Fruit fly (Drosophila melanogaster) whole organism, embryonic: ENCODE results near the gene CG34436.

Experiments
- Antp ChIP-seq: fragments of 200-800 bp; sonication (Bioruptor generic); optimal IDR thresholded peaks from 3 replicates; lab custom pipeline; 2016; ENCODE audit warnings: missing biosample characterization, missing genetic modification characterization
- Asciz ChIP-seq: fragments of 200-800 bp; sonication (Bioruptor generic); optimal IDR thresholded peaks from 2 replicates; lab custom pipeline; 2017; ENCODE audit warnings: missing biosample characterization, mild to moderate bottlenecking, missing genetic modification characterization, missing genetic modification reagents
- Atf6 ChIP-seq: fragments of 200-800 bp; sonication (Bioruptor generic); IDR thresholded peaks from 2 replicates; pipeline ENCODE4 v1.3.6; 2022; ENCODE audit warnings: missing biosample characterization, missing genetic modification characterization
- Bteb2 ChIP-seq: fragments of 200-800 bp; sonication (Bioruptor generic); optimal IDR thresholded peaks from 2 replicates; lab custom pipeline; 2016; ENCODE audit warnings: missing biosample characterization, missing genetic modification characterization
- CG10543 ChIP-seq: fragments of 200-800 bp; sonication (Bioruptor generic); optimal IDR thresholded peaks from 3 replicates; lab custom pipeline; 2017; ENCODE audit warnings: missing biosample characterization, mild to moderate bottlenecking, missing genetic modification characterization, moderate library complexity
- CG11560 ChIP-seq: fragments of 200-800 bp; sonication (Bioruptor generic); IDR thresholded peaks from 3 replicates; pipeline ENCODE4 v1.3.6; 2022; ENCODE audit warnings: missing biosample characterization, missing genetic modification characterization
- CG13424 ChIP-seq: fragments of 200-800 bp; sonication (Bioruptor generic); optimal IDR thresholded peaks from 2 replicates; lab custom pipeline; 2019; ENCODE audit warnings: missing biosample characterization, mild to moderate bottlenecking, missing genetic modification characterization, moderate library complexity
- CG14710 ChIP-seq: fragments of 200-800 bp; sonication (Bioruptor generic); optimal IDR thresholded peaks from 3 replicates; lab custom pipeline; 2019; ENCODE audit warnings: missing biosample characterization, mild to moderate bottlenecking, missing genetic modification characterization, moderate library complexity
- CG14965 ChIP-seq: fragments of 200-800 bp; sonication (Bioruptor generic); optimal IDR thresholded peaks from 2 replicates; lab custom pipeline; 2016; ENCODE audit warnings: missing biosample characterization, missing genetic modification characterization, borderline replicate concordance
- CG15011 ChIP-seq: fragments of 200-800 bp; sonication (Bioruptor generic); optimal IDR thresholded peaks from 3 replicates; lab custom pipeline; 2018; ENCODE audit warnings: missing biosample characterization, mild to moderate bottlenecking, missing genetic modification characterization
- CG15514 ChIP-seq: fragments of 200-800 bp; sonication (Bioruptor generic); optimal IDR thresholded peaks from 3 replicates; lab custom pipeline; 2017; ENCODE audit warnings: missing biosample characterization, missing genetic modification characterization, mild to moderate bottlenecking, moderate library complexity, missing genetic modification reagents
- CG1603 ChIP-seq: fragments of 200-800 bp; sonication (Bioruptor generic); optimal IDR thresholded peaks from 2 replicates; lab custom pipeline; 2019; ENCODE audit warnings: missing biosample characterization, mild to moderate bottlenecking, missing genetic modification characterization, moderate library complexity
- CG17361 ChIP-seq: fragments of 200-800 bp; sonication (Bioruptor generic); IDR thresholded peaks from 3 replicates; pipeline ENCODE4 v1.3.6; 2022; ENCODE audit warnings: missing biosample characterization, missing genetic modification characterization
- CG17802 ChIP-seq: fragments of 200-800 bp; sonication (Bioruptor generic); optimal IDR thresholded peaks from 2 replicates; lab custom pipeline; 2018; ENCODE audit warnings: missing biosample characterization, mild to moderate bottlenecking, missing genetic modification characterization, moderate library complexity
- CG2120 ChIP-seq: fragments of 200-800 bp; sonication (Bioruptor generic); optimal IDR thresholded peaks from 3 replicates; lab custom pipeline; 2016; ENCODE audit warnings: missing biosample characterization, missing genetic modification characterization
- CG30020 ChIP-seq: fragments of 200-800 bp; optimal IDR thresholded peaks from 2 replicates; lab custom pipeline; 2019; ENCODE audit warnings: missing biosample characterization, mild to moderate bottlenecking, missing genetic modification characterization, moderate library complexity
- CG30431 ChIP-seq: fragments of 200-800 bp; sonication (Bioruptor generic); optimal IDR thresholded peaks from 2 replicates; lab custom pipeline; 2017; ENCODE audit warnings: missing biosample characterization, missing genetic modification characterization
- CG32532 ChIP-seq: fragments of 200-800 bp; sonication (Bioruptor generic); IDR thresholded peaks from 2 replicates; pipeline ENCODE4 v1.3.6; 2022; ENCODE audit warnings: missing biosample characterization, missing genetic modification characterization
- CG3726 ChIP-seq: fragments of 200-800 bp; sonication (Bioruptor generic); IDR thresholded peaks from 3 replicates; pipeline ENCODE4, ENCODE4 v1.3.6; 2022; ENCODE audit warnings: missing biosample characterization, missing genetic modification characterization
- CG4854 ChIP-seq: fragments of 200-800 bp; sonication (Bioruptor generic); optimal IDR thresholded peaks from 2 replicates; lab custom pipeline; 2016; ENCODE audit warnings: missing biosample characterization, missing genetic modification characterization, inconsistent platforms
- CG7786 ChIP-seq: fragments of 200-800 bp; sonication (Bioruptor generic); optimal IDR thresholded peaks from 2 replicates; lab custom pipeline; 2016; ENCODE audit warnings: missing biosample characterization, missing genetic modification characterization
- CG7987 ChIP-seq: fragments of 200-800 bp; sonication (Bioruptor generic); optimal IDR thresholded peaks from 2 replicates; lab custom pipeline; 2018; ENCODE audit warnings: missing biosample characterization, mild to moderate bottlenecking, missing genetic modification characterization, moderate library complexity
- CG8089 ChIP-seq: fragments of 200-800 bp; sonication (Bioruptor generic); optimal IDR thresholded peaks from 3 replicates; lab custom pipeline; 2016; ENCODE audit warnings: missing biosample characterization, missing genetic modification characterization
- CG9215 ChIP-seq: fragments of 200-800 bp; sonication (Bioruptor generic); IDR thresholded peaks from 2 replicates; pipeline ENCODE4 v1.3.6; 2022; ENCODE audit warnings: missing biosample characterization, missing genetic modification characterization
- Dad ChIP-seq: fragments of 200-800 bp; sonication (Bioruptor generic); optimal IDR thresholded peaks from 3 replicates; lab custom pipeline; 2016; ENCODE audit warnings: missing biosample characterization, missing genetic modification characterization
- Fer1 ChIP-seq: fragments of 200-800 bp; sonication (Bioruptor generic); optimal IDR thresholded peaks from 2 replicates; lab custom pipeline; 2017; ENCODE audit warnings: missing biosample characterization, mild to moderate bottlenecking, missing genetic modification characterization
- HmgD ChIP-seq: fragments of 200-800 bp; sonication (Bioruptor generic); optimal IDR thresholded peaks from 3 replicates; lab custom pipeline; 2016; ENCODE audit warnings: missing biosample characterization, missing genetic modification characterization
- Hmx ChIP-seq: fragments of 200-800 bp; sonication (Bioruptor generic); optimal IDR thresholded peaks from 2 replicates; lab custom pipeline; 2016; ENCODE audit warnings: missing biosample characterization, missing genetic modification characterization
- Myb ChIP-seq: fragments of 200-800 bp; sonication (Bioruptor generic); optimal IDR thresholded peaks from 2 replicates; lab custom pipeline; 2016; ENCODE audit warnings: missing biosample characterization, missing genetic modification characterization
- Opbp ChIP-seq: fragments of 200-800 bp; sonication (Bioruptor generic); IDR thresholded peaks from 3 replicates; pipeline ENCODE4 v1.3.6; 2022; ENCODE audit warnings: missing biosample characterization, missing genetic modification characterization; ENCODE audit not compliant: partially characterized antibody
- Rfx ChIP-seq: fragments of 200-800 bp; sonication (Bioruptor generic); IDR thresholded peaks from 2 replicates; pipeline ENCODE4 v1.3.6; 2022; ENCODE audit warnings: missing biosample characterization, missing genetic modification characterization
- Six4 ChIP-seq: fragments of 200-800 bp; sonication (Bioruptor generic); optimal IDR thresholded peaks from 2 replicates; lab custom pipeline; 2016; ENCODE audit warnings: missing biosample characterization, missing genetic modification characterization
- TFAM ChIP-seq: fragments of 200-800 bp; sonication (Bioruptor generic); optimal IDR thresholded peaks from 2 replicates; lab custom pipeline; 2017; ENCODE audit warnings: missing biosample characterization, missing genetic modification characterization, inconsistent platforms
- ap ChIP-seq: fragments of 200-800 bp; sonication (Bioruptor generic); IDR thresholded peaks from 2 replicates; pipeline ENCODE4 v1.3.6; 2022; ENCODE audit warnings: missing biosample characterization, missing genetic modification characterization
- bcd ChIP-seq: fragments of 200-800 bp; sonication (Bioruptor generic); optimal IDR thresholded peaks from 2 replicates; lab custom pipeline; 2017; ENCODE audit warnings: missing biosample characterization, mild to moderate bottlenecking, missing genetic modification characterization
- chinmo ChIP-seq: fragments of 200-800 bp; sonication (Bioruptor generic); IDR thresholded peaks from 4 replicates; pipeline ENCODE4 v1.3.6; 2022; ENCODE audit warnings: missing biosample characterization, missing genetic modification characterization; ENCODE audit not compliant: partially characterized antibody
- chn ChIP-seq: fragments of 200-800 bp; sonication (Bioruptor generic); optimal IDR thresholded peaks from 2 replicates; lab custom pipeline; 2016; ENCODE audit warnings: missing biosample characterization, missing genetic modification characterization
- ci ChIP-seq: fragments of 200-800 bp; sonication (Bioruptor generic); IDR thresholded peaks from 3 replicates; pipeline ENCODE4 v1.3.6; 2022; ENCODE audit warnings: missing biosample characterization, missing genetic modification characterization
- cwo ChIP-seq: fragments of 200-800 bp; sonication (Bioruptor generic); optimal IDR thresholded peaks from 3 replicates; lab custom pipeline; 2017; ENCODE audit warnings: missing biosample characterization, missing genetic modification characterization, mild to moderate bottlenecking, moderate library complexity, missing genetic modification reagents
- dmrt11E ChIP-seq: fragments of 200-800 bp; sonication (Bioruptor generic); optimal IDR thresholded peaks from 3 replicates; lab custom pipeline; 2018; ENCODE audit warnings: missing biosample characterization, mild to moderate bottlenecking, missing genetic modification characterization, moderate library complexity
- dysf ChIP-seq: fragments of 200-800 bp; sonication (Bioruptor generic); IDR thresholded peaks from 3 replicates; pipeline ENCODE4 v1.3.6; 2022; ENCODE audit warnings: missing biosample characterization, missing genetic modification characterization
- en ChIP-seq: fragments of 200-800 bp; sonication (Bioruptor generic); optimal IDR thresholded peaks from 2 replicates; lab custom pipeline; 2016; ENCODE audit warnings: missing biosample characterization, missing genetic modification characterization
- fd3F ChIP-seq: fragments of 200-800 bp; sonication (Bioruptor generic); optimal IDR thresholded peaks from 2 replicates; lab custom pipeline; 2018; ENCODE audit warnings: missing biosample characterization, mild to moderate bottlenecking, missing genetic modification characterization, moderate library complexity
- kay ChIP-seq: fragments of 200-800 bp; sonication (Bioruptor generic); optimal IDR thresholded peaks from 2 replicates; lab custom pipeline; 2016; ENCODE audit warnings: missing biosample characterization, missing genetic modification characterization
- lov ChIP-seq, 2 experiments: fragments of 200-800 bp in 1 of 2; fragments of >200 bp in 1 of 2; sonication (Bioruptor generic) in 1 of 2; IDR thresholded peaks in 1 of 2; optimal IDR thresholded peaks in 1 of 2; 2 replicates in 1 of 2; 3 replicates in 1 of 2; pipeline versions ENCODE4 v1.3.6 to Lab custom; 2017 to 2022; ENCODE audit warnings: missing biosample characterization in 1 of 2, missing genetic modification characterization in 1 of 2
- nerfin-2 ChIP-seq: fragments of 200-800 bp; sonication (Bioruptor generic); IDR thresholded peaks from 2 replicates; pipeline ENCODE4 v1.3.6; 2022; ENCODE audit warnings: missing biosample characterization, missing genetic modification characterization; ENCODE audit not compliant: partially characterized antibody
- ranshi ChIP-seq: fragments of 200-800 bp; sonication (Bioruptor generic); IDR thresholded peaks from 2 replicates; pipeline ENCODE4 v1.3.6; 2022; ENCODE audit warnings: missing biosample characterization, missing genetic modification characterization
- seq ChIP-seq: fragments of 200-800 bp; sonication (Bioruptor generic); IDR thresholded peaks from 2 replicates; pipeline ENCODE4 v1.3.6; 2022; ENCODE audit warnings: missing biosample characterization, missing genetic modification characterization
- sim ChIP-seq: fragments of 200-800 bp; sonication (Bioruptor generic); IDR thresholded peaks from 2 replicates; pipeline ENCODE4 v1.3.6; 2022; ENCODE audit warnings: missing biosample characterization, missing genetic modification characterization
- sr ChIP-seq: fragments of 200-800 bp; sonication (Bioruptor generic); IDR thresholded peaks from 3 replicates; pipeline ENCODE4 v1.3.6; 2022; ENCODE audit warnings: missing biosample characterization, missing genetic modification characterization
- ttk ChIP-seq: fragments of 200-800 bp; sonication (Bioruptor generic); IDR thresholded peaks from 2 replicates; pipeline ENCODE4 v2.1.2; 2022; ENCODE audit warnings: missing biosample characterization, missing genetic modification characterization
- wor ChIP-seq: fragments of 200-800 bp; sonication (Bioruptor generic); IDR thresholded peaks from 2 replicates; pipeline ENCODE4 v1.3.6; 2022; ENCODE audit warnings: missing biosample characterization, missing genetic modification characterization

The CG34436 gene

dm6 chr3R:28327132-28327531, 44.8 kb downstream of the CG34436 start (continued):
- no peak for TF ChIP-seq en (GFP tag; lab: Kevin White, UChicago)
- TF ChIP-seq Antp (GFP tag; lab: Kevin White, UChicago), result no peak
- no peak for TF ChIP-seq sim
- no peak for TF ChIP-seq CG14965 (GFP tag; lab: Kevin White, UChicago)
- TF ChIP-seq cwo (GFP tag; lab: Kevin White, UChicago), result no peak
- TF ChIP-seq CG17361, result no peak
- TF ChIP-seq CG2120 (GFP tag; lab: Kevin White, UChicago), result peak; percentile 42
- no peak for TF ChIP-seq seq (GFP tag; lab: Robert Waterston, UW)
- no peak for TF ChIP-seq CG10543 (GFP tag; lab: Kevin White, UChicago)
- peak; percentile 10 for TF ChIP-seq CG15514 (GFP tag; lab: Kevin White, UChicago)
- TF ChIP-seq HmgD (GFP tag; lab: Kevin White, UChicago), result no peak
- TF ChIP-seq CG17802 (tag; lab: Kevin White, UChicago), result no peak
- TF ChIP-seq CG1603 (tag; lab: Kevin White, UChicago), result no peak
- TF ChIP-seq wor (GFP tag; lab: Robert Waterston, UW), result no peak
- no peak for TF ChIP-seq CG14710 (tag; lab: Kevin White, UChicago)
- no peak for TF ChIP-seq Fer1 (GFP tag; lab: Kevin White, UChicago)
- no peak for TF ChIP-seq Myb (GFP tag; lab: Kevin White, UChicago)
- peak; percentile 1 for TF ChIP-seq CG15011
- no peak for TF ChIP-seq CG8089 (GFP tag; lab: Kevin White, UChicago)
- TF ChIP-seq Rfx (GFP tag; lab: Robert Waterston, UW), result no peak
- no peak for TF ChIP-seq CG30020 (tag; lab: Kevin White, UChicago)
- TF ChIP-seq dysf (GFP tag; lab: Robert Waterston, UW), result no peak
- peak; percentile 53 for TF ChIP-seq Asciz (GFP tag; lab: Kevin White, UChicago)
- peak; percentile 6 for TF ChIP-seq CG7786 (GFP tag; lab: Kevin White, UChicago)
- no peak for TF ChIP-seq TFAM (GFP tag; lab: Kevin White, UChicago)
- TF ChIP-seq lov (optimal IDR thresholded peaks at IDR 0.05; lab: Kevin White, UChicago), result no peak
- no peak for TF ChIP-seq lov (GFP tag; IDR thresholded peaks at IDR 0.05; lab: Robert Waterston, UW)
- TF ChIP-seq CG3726 (GFP tag; lab: Robert Waterston, UW), result no peak
- TF ChIP-seq bcd (GFP tag; lab: Kevin White, UChicago), result no peak
- peak; percentile 7 for TF ChIP-seq Dad (GFP tag; lab: Kevin White, UChicago)
- TF ChIP-seq CG30431, result no peak
- TF ChIP-seq ap (GFP tag; lab: Robert Waterston, UW), result no peak
- peak; percentile 3 for TF ChIP-seq Six4 (GFP tag; lab: Kevin White, UChicago)
- TF ChIP-seq Bteb2 (GFP tag; lab: Kevin White, UChicago), result peak; percentile 11
- TF ChIP-seq CG7987 (GFP tag; lab: Kevin White, UChicago), result no peak
- no peak for TF ChIP-seq fd3F (GFP tag; lab: Kevin White, UChicago)
- TF ChIP-seq chinmo (GFP tag; lab: Robert Waterston, UW), result no peak
- TF ChIP-seq CG4854 (GFP tag; lab: Kevin White, UChicago), result no peak
- TF ChIP-seq CG32532 (GFP tag; lab: Robert Waterston, UW), result no peak
- TF ChIP-seq kay (GFP tag; lab: Kevin White, UChicago), result peak; percentile 48
- no peak for TF ChIP-seq nerfin-2 (GFP tag; lab: Robert Waterston, UW)
- TF ChIP-seq Opbp (GFP tag; lab: Robert Waterston, UW), result no peak
- no peak for TF ChIP-seq chn (GFP tag; lab: Kevin White, UChicago)
- TF ChIP-seq Hmx (GFP tag; lab: Kevin White, UChicago), result no peak
- peak; percentile 38 for TF ChIP-seq CG13424 (tag; lab: Kevin White, UChicago)
- TF ChIP-seq ci, result no peak
- no peak for TF ChIP-seq ttk
- TF ChIP-seq dmrt11E (tag; lab: Kevin White, UChicago), result peak; percentile 40
- TF ChIP-seq sr (GFP tag; lab: Robert Waterston, UW), result no peak
- no peak for TF ChIP-seq Atf6 (GFP tag; lab: Robert Waterston, UW)
- no peak for TF ChIP-seq ranshi (GFP tag; lab: Robert Waterston, UW)
- TF ChIP-seq CG9215 (GFP tag; lab: Robert Waterston, UW), result no peak
- TF ChIP-seq CG11560 (tag; lab: Robert Waterston, UW), result no peak
